Fruit fly (Drosophila melanogaster) Kc167 (cell line): Measurements from ENCODE around the gene CG13113.

Experiments used
- Myc ChIP-seq: fragments of >200 bp; optimal IDR thresholded peaks from 2 replicates; lab custom pipeline; 2017; ENCODE audit warnings: missing external identifiers
- Sin3A ChIP-seq: fragments of >200 bp; optimal IDR thresholded peaks from 2 replicates; lab custom pipeline; 2018; ENCODE audit warnings: missing external identifiers
- h ChIP-seq: fragments of >200 bp; optimal IDR thresholded peaks from 3 replicates; lab custom pipeline; 2018; ENCODE audit warnings: missing external identifiers
- insv ChIP-seq: fragments of >200 bp; optimal IDR thresholded peaks from 3 replicates; lab custom pipeline; 2018; ENCODE audit warnings: missing external identifiers
- psq ChIP-seq: fragments of >200 bp; optimal IDR thresholded peaks from 2 replicates; lab custom pipeline; 2017; ENCODE audit warnings: missing external identifiers
- ttk ChIP-seq: sonication (Bioruptor generic); optimal IDR thresholded peaks from 2 replicates; lab custom pipeline; 2017; ENCODE audit warnings: missing external identifiers

Gene CG13113

DNA sequence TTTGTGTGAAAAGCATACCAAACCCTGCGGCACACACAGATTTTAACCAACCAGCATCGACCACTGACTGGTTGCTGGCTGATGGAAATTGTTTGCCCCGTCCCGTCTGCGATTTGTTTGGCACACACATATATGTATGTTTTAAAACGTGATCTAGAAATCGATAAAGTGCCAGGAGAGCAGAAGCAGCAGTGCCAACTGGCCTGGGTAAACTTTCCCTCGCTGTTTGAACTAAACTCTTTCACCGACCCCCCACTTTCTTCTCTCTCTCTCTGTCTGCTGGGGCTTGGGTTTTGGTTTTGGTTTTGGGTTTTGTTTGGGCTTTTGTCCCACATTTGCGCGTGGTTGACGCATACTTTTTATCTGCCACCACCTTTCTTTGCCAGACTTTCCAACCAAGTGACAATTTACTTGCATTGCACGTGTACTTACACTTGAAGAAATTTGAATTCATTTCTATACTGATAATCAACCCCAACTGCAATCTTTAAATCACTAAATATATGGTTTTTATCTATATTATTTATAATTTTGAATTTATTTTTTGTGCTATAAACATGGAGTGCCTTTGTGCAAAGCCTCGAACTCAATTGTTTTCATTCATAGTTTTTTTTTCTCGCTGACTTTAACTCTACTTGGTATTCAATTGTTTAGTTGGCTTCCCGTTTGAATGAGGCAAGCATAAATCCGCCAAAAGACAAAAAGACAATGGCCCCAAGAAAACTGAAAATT is 38.4 kb upstream of the CG13113 start:
- TF ChIP-seq Sin3A (lab: Kevin White, UChicago): no peak
- TF ChIP-seq ttk: no peak
- no peak for TF ChIP-seq h (lab: Kevin White, UChicago)
- no peak for TF ChIP-seq insv (lab: Kevin White, UChicago)
- no peak for TF ChIP-seq Myc (lab: Kevin White, UChicago)
- TF ChIP-seq psq (lab: Kevin White, UChicago): no peak

DNA sequence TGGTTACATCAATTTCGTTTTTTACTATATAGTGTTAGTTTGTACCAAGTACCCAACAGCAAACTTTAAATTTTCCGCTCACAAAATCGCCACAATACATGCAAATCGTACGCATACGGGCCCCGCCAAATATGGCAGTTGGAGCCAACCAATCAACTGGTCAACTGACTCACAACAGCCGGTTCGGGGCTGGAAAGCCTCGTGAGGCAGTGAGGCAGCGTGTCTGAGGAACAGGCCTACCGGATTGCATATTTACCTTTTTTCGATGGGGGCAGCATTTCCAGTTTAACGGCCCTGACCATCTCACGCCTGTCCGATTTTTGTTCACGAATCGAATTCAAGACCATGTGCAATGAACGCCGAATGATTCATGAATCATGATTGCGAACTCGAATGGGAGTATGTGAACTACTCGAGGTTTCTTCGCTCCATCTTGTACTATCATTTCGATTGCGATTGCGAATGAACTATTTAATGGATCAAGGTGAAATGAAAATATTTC is 37.4 kb upstream of the CG13113 start:
- TF ChIP-seq Myc (lab: Kevin White, UChicago) (no peak), Sin3A (lab: Kevin White, UChicago) (no peak), h (lab: Kevin White, UChicago) (no peak), insv (lab: Kevin White, UChicago) (no peak), ttk (no peak), psq (lab: Kevin White, UChicago) (no peak)

DNA sequence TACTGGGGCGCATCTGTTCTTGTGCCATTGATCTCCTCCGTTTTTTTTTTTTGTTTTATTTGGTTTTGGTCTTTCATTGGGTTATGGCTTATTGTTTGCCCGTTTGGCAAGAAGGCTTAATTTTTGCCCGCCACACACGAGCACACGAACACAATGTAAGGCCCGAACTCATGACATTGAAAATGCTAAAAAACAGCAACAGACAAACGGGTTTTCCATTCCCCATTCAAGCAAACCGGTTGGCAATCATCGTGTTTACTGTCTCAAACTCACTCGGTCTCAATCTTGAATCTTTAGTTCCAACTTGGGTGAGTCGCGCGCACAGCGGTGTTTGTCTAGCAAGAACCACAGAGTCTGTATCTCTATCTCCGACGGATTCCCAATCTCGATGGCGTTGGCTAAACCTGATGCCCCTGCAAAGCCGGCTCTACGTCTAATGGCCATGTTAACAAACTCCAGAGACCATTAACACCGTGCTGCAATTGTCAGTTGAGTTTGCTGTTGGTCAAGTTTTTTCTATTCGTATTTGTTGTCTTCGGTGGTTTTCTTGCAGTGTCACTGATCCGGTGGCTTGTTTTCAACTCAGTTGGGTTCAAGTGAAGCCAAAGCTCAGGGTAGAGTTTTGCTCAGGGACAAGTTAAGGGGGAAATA is 35.3 kb upstream of the CG13113 start:
- TF ChIP-seq h (lab: Kevin White, UChicago) (no peak), Myc (lab: Kevin White, UChicago) (no peak), ttk (no peak), psq (lab: Kevin White, UChicago) (no peak), Sin3A (lab: Kevin White, UChicago) (no peak), insv (lab: Kevin White, UChicago) (no peak)

DNA sequence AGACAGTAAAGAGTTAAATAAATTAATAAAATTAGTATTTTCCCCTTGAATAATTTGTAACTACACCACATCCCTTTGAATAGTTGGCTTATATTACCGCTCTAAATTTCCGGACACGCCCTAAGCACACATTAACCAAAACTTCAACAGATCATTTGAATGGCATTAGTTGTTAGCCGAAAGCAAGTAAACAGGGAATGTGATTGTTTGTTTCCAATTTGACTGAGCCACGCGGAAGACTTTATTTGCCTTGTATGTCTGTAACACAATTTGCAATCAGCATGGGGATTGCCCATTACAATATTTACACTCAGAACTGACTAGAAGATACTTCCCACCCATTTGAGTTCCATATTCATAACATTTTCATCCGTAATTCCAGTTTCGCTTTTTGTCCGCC is 34.3 kb upstream of the CG13113 start:
- TF ChIP-seq insv (lab: Kevin White, UChicago) (no peak), Myc (lab: Kevin White, UChicago) (no peak), h (lab: Kevin White, UChicago) (no peak), ttk (no peak), psq (lab: Kevin White, UChicago) (no peak), Sin3A (lab: Kevin White, UChicago) (no peak)

DNA sequence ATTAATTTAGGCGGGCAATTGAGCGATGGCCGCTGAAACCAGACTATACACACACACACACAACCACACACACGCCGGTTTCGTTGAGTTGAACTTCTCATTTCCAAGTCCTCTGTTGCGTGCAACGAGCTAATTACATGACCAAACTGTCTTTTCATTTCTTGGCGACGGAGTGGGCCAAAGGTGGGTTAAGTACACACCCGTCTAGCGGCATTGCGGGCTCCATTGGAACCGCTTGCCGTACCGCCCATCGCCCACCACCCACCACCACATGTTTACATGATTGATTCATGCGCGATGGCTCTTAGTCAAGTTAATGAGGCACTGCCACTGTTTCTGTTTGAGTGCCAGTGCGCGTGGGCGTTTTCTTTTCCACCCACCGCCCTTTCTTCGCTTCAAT is 33.5 kb upstream of the CG13113 start:
- TF ChIP-seq psq (lab: Kevin White, UChicago) (no peak), ttk (no peak), Sin3A (lab: Kevin White, UChicago) (no peak), h (lab: Kevin White, UChicago) (no peak), Myc (lab: Kevin White, UChicago) (no peak), insv (lab: Kevin White, UChicago) (no peak)

DNA sequence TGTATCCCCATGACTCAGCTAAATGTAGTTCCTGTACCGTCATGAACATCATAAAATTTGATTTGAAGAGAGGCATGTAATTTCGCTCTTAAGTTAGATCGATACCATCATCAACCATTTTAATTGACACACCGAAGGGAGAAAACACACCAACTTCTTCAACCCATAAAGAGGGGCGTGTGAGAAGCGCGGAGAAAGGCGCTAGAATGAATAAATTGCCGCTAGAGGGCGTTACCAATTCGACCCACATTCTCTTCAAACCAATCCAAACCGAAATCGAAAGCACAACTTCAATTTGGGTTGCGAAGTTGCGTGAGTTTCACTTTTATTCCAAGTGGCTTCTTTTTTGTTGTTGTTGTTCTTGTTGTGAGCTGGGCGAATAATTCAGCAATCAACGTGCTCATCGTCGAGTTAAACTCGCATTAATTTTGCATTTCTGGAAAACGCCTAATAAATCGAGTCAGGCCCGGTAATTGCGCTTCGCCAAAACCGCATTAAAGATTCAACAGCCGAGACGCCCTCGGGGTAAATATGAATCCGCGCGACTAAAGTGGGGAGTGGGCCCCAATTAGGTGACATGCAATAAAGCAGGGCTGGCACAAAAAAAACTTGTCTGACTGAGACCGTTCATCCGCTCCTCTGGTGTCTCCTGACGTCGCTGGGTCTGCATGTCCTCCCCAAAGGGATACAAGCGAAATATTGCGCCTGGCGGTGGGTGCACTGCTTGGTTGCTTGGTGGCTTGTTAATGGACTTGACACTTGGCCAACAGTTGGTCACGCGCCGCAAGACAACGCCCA is 31.4 kb upstream of the CG13113 start:
- TF ChIP-seq Myc (lab: Kevin White, UChicago) (no peak), insv (lab: Kevin White, UChicago) (no peak), ttk (no peak), h (lab: Kevin White, UChicago) (no peak), Sin3A (lab: Kevin White, UChicago) (no peak), psq (lab: Kevin White, UChicago) (no peak)

DNA sequence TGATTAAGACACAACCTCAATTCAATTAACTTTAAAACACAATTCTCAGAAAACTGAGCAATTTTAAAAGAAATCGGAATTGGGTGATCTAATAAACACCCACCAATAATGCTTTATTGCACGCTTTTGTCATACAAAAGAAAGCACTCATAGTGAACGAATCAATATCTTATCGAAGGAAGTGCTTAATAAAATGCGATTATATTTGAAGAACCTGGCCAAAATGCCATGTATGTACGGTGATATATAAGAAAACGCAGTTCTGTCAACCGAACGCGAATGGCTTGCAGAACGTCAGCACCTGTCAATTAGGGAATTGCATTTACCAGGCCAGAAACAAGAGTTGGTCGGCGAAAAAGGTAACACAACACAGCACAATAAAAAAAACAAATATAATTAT is 30.2 kb upstream of the CG13113 start:
- TF ChIP-seq psq (lab: Kevin White, UChicago) (no peak), h (lab: Kevin White, UChicago) (no peak), insv (lab: Kevin White, UChicago) (no peak), Sin3A (lab: Kevin White, UChicago) (no peak), ttk (no peak), Myc (lab: Kevin White, UChicago) (no peak)

DNA sequence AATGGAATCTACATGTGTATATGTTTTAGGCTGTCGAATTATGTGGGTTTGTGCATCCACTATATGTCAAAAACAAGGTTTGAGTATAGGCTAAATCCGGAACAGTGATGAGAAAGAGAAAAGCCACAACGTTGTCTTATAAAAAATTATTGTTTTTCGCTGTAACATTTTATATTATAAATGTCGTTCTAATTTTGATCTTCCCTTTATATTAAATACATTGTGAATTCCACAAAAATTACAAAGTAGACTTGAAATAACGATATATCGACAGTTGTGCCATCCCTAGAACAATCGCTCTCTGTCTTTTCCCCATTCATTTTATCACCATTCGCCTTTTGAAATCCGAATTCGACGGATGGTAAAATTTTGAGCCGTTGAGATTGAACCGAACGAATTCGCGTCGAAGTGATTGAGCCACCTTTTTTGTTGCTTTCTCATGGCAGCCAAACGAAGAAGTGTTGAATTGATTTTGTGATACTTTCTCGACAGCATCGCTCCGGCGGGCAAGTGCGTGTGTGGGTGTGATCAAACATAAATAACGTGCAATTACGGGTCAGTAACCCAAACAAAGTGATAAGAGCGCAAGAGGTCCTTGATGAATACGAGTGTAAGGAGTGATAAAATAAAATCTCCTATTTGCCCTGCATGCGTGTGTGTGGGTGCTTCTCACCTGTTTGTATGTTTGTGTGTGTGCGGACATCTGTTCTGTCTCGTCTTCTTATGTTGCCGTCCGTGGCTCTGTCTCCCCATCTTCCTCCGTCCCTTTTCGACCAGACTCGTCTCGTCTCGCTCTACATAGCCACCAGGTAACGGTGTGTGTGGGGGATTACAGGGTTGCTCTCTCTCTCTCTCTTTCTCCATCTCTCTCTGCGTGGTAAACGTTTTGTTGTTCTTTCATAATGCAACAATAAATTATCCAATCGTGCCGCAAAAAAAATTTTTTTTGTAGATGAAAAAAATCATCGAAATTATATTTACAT is 22.8 kb upstream of the CG13113 start, which contains the start of gene Oatp30B:
Oatp30B (plus strand) TSS at position 325 of the 983 bp plus-strand sequence.
- TF ChIP-seq Sin3A (lab: Kevin White, UChicago) (no peak), psq (lab: Kevin White, UChicago) (no peak), insv (lab: Kevin White, UChicago) (no peak), h (lab: Kevin White, UChicago) (no peak), Myc (lab: Kevin White, UChicago) (no peak), ttk (no peak)

DNA sequence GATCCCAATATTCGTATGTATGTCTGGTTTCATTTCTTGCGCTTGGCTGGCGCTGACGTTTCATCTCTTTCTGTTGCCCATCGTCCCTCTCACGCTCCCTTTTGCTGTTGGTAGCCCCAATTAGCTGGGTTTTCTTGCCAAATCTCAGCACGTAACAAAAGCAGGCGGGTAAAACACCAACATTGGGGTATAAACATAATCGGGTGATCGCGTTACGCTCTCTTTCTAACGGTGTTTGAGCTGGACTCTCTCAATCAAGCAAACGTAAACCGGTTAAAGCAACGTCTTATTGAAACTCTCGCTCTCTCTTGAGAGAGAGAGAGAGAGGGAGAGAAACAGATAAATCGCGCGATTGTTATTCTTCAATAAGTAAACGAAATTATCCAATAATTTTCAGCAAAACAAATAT is 21.2 kb upstream of the CG13113 start:
- TF ChIP-seq Sin3A (lab: Kevin White, UChicago) (no peak), psq (lab: Kevin White, UChicago) (no peak), h (lab: Kevin White, UChicago) (no peak), ttk (no peak)

DNA sequence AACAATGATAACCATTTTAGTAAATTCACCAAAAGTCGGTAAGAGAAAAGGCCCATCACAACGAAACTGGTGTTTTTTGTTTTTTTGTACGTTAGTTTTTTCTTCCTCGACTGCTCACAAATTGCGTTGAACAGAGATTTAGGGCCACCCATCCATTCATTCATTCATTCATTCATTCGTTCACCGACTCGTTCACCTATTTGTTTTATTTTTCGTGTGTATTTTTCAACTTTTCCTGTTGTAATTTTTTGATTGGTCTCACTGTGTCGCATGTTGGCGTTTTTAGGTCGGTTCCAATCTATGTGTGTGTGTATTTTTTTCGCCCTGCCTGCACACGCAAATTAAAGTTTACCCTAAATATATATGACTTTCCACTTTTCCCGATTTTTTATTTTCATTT is 19.1 kb upstream of the CG13113 start:
- TF ChIP-seq insv (lab: Kevin White, UChicago) (no peak), h (lab: Kevin White, UChicago) (no peak), ttk (no peak), psq (lab: Kevin White, UChicago) (no peak), Sin3A (lab: Kevin White, UChicago) (no peak), Myc (lab: Kevin White, UChicago) (no peak)
